Fruit fly (Drosophila melanogaster): Measurements from ENCODE around the gene CG11381.

dm6 chrX:1252961-1253360 lies 49.4 kb downstream of the CG11381 start:
- TF ChIP-seq EcR (GFP tag; optimal IDR thresholded peaks at IDR 0.05) (no peak), psq (optimal IDR thresholded peaks at IDR 0.05) (no peak), CG8478 (optimal IDR thresholded peaks at IDR 0.05) (no peak), pan (optimal IDR thresholded peaks at IDR 0.05) (no peak)

Measured in whole organism.